Fruit fly (Drosophila melanogaster) whole organism, embryonic: ENCODE data around the gene und.

Experiments
- Adf1 ChIP-seq: fragments of 200-800 bp; sonication (Bioruptor generic); IDR thresholded peaks from 2 replicates; pipeline ENCODE4 v1.3.6; 2022; ENCODE audit warnings: missing biosample characterization, missing genetic modification characterization
- Aef1 ChIP-seq: fragments of 200-800 bp; sonication (Bioruptor generic); IDR thresholded peaks from 3 replicates; pipeline ENCODE4 v1.3.6; 2022; ENCODE audit warnings: missing biosample characterization, missing genetic modification characterization
- Asciz ChIP-seq: fragments of 200-800 bp; sonication (Bioruptor generic); optimal IDR thresholded peaks from 2 replicates; lab custom pipeline; 2017; ENCODE audit warnings: missing biosample characterization, mild to moderate bottlenecking, missing genetic modification characterization, missing genetic modification reagents
- C15 ChIP-seq: fragments of 200-800 bp; sonication (Bioruptor generic); IDR thresholded peaks from 3 replicates; pipeline ENCODE4 v1.3.6; 2022; ENCODE audit warnings: missing biosample characterization, missing genetic modification characterization
- CG12391 ChIP-seq: fragments of 200-800 bp; sonication (Bioruptor generic); optimal IDR thresholded peaks from 3 replicates; lab custom pipeline; 2018; ENCODE audit warnings: missing biosample characterization, mild to moderate bottlenecking, missing genetic modification characterization, moderate library complexity
- CG13287 ChIP-seq: fragments of 200-800 bp; sonication (Bioruptor generic); IDR thresholded peaks from 2 replicates; pipeline ENCODE4 v1.3.6; 2022; ENCODE audit warnings: missing biosample characterization, missing genetic modification characterization; ENCODE audit not compliant: partially characterized antibody
- CG13894 ChIP-seq: fragments of 200-800 bp; sonication (Bioruptor generic); optimal IDR thresholded peaks from 3 replicates; lab custom pipeline; 2018; ENCODE audit warnings: missing biosample characterization, mild to moderate bottlenecking, missing genetic modification characterization, moderate library complexity
- CG14441 ChIP-seq: fragments of 200-800 bp; sonication (Bioruptor generic); IDR thresholded peaks from 2 replicates; pipeline ENCODE4 v1.3.6; 2022; ENCODE audit warnings: missing biosample characterization, missing genetic modification characterization
- CG1529 ChIP-seq: fragments of 200-800 bp; sonication (Bioruptor generic); optimal IDR thresholded peaks from 3 replicates; lab custom pipeline; 2018; ENCODE audit warnings: missing biosample characterization, missing genetic modification characterization
- CG15601 ChIP-seq: fragments of 200-800 bp; sonication (Bioruptor generic); optimal IDR thresholded peaks from 3 replicates; lab custom pipeline; 2019; ENCODE audit warnings: missing biosample characterization, mild to moderate bottlenecking, missing genetic modification characterization, moderate library complexity
- CG1602 ChIP-seq: fragments of 200-800 bp; sonication (Bioruptor generic); optimal IDR thresholded peaks from 3 replicates; lab custom pipeline; 2016; ENCODE audit warnings: missing biosample characterization, missing genetic modification characterization
- CG16813 ChIP-seq: fragments of 200-800 bp; sonication (Bioruptor generic); IDR thresholded peaks from 3 replicates; pipeline ENCODE4 v1.3.6; 2022; ENCODE audit warnings: missing biosample characterization, missing genetic modification characterization; ENCODE audit not compliant: partially characterized antibody
- CG17612 ChIP-seq: fragments of 200-800 bp; sonication (Bioruptor generic); IDR thresholded peaks from 2 replicates; pipeline ENCODE4 v1.3.6; 2022; ENCODE audit warnings: missing biosample characterization, missing genetic modification characterization
- CG18262 ChIP-seq: fragments of 200-800 bp; optimal IDR thresholded peaks from 3 replicates; lab custom pipeline; 2019; ENCODE audit warnings: missing biosample characterization, mild to moderate bottlenecking, missing genetic modification characterization, moderate library complexity
- CG18476 ChIP-seq: fragments of 200-800 bp; sonication (Bioruptor generic); optimal IDR thresholded peaks from 2 replicates; lab custom pipeline; 2016; ENCODE audit warnings: missing biosample characterization, mild to moderate bottlenecking, missing genetic modification characterization
- CG2116 ChIP-seq: fragments of 200-800 bp; sonication (Bioruptor generic); optimal IDR thresholded peaks from 3 replicates; lab custom pipeline; 2018; ENCODE audit warnings: missing biosample characterization, mild to moderate bottlenecking, missing genetic modification characterization
- CG2199 ChIP-seq: fragments of 200-800 bp; sonication (Bioruptor generic); IDR thresholded peaks from 3 replicates; pipeline ENCODE4 v1.3.6; 2022; ENCODE audit warnings: missing biosample characterization, missing genetic modification characterization
- CG3838 ChIP-seq: fragments of 200-800 bp; sonication (Bioruptor generic); optimal IDR thresholded peaks from 3 replicates; lab custom pipeline; 2016; ENCODE audit warnings: missing biosample characterization, missing genetic modification characterization
- CG42726 ChIP-seq: fragments of 200-800 bp; sonication (Bioruptor generic); IDR thresholded peaks from 2 replicates; pipeline ENCODE4 v1.3.6; 2022; ENCODE audit warnings: missing biosample characterization, missing genetic modification characterization; ENCODE audit not compliant: partially characterized antibody
- CG4328 ChIP-seq: fragments of 200-800 bp; sonication (Bioruptor generic); optimal IDR thresholded peaks from 3 replicates; lab custom pipeline; 2017; ENCODE audit warnings: missing biosample characterization, missing genetic modification reagents, missing genetic modification characterization
- CG6175 ChIP-seq: fragments of 200-800 bp; sonication (Bioruptor generic); IDR thresholded peaks from 3 replicates; pipeline ENCODE4 v1.3.6; 2022; ENCODE audit warnings: missing biosample characterization, missing genetic modification characterization
- CG7271 ChIP-seq: fragments of 200-800 bp; sonication (Bioruptor generic); optimal IDR thresholded peaks from 2 replicates; lab custom pipeline; 2018; ENCODE audit warnings: missing biosample characterization, mild to moderate bottlenecking, missing genetic modification characterization, moderate library complexity
- CG7372 ChIP-seq: fragments of 200-800 bp; sonication (Bioruptor generic); IDR thresholded peaks from 2 replicates; pipeline ENCODE4 v1.3.6; 2022; ENCODE audit warnings: missing biosample characterization, missing genetic modification characterization
- Dek ChIP-seq: fragments of 200-800 bp; sonication (Bioruptor generic); optimal IDR thresholded peaks from 3 replicates; lab custom pipeline; 2019; ENCODE audit warnings: missing biosample characterization, mild to moderate bottlenecking, missing genetic modification characterization, moderate library complexity
- E2f1 ChIP-seq: fragments of 200-800 bp; sonication (Bioruptor generic); IDR thresholded peaks from 2 replicates; pipeline ENCODE4 v1.3.6; 2022; ENCODE audit warnings: missing biosample characterization, missing genetic modification characterization
- ERR ChIP-seq: fragments of 200-800 bp; sonication (Bioruptor generic); optimal IDR thresholded peaks from 2 replicates; lab custom pipeline; 2016; ENCODE audit warnings: missing biosample characterization, missing genetic modification characterization
- Ets65A ChIP-seq: fragments of 200-800 bp; sonication (Bioruptor generic); peaks from one replicate; lab custom pipeline; 2016; ENCODE audit warnings: missing biosample characterization, missing genetic modification characterization
- HLH4C ChIP-seq: fragments of 200-800 bp; sonication (Bioruptor generic); IDR thresholded peaks from 3 replicates; pipeline ENCODE4 v1.3.6; 2022; ENCODE audit warnings: missing biosample characterization, missing genetic modification characterization; ENCODE audit not compliant: partially characterized antibody
- HmgZ ChIP-seq: fragments of 200-800 bp; sonication (Bioruptor generic); optimal IDR thresholded peaks from 2 replicates; lab custom pipeline; 2018; ENCODE audit warnings: missing biosample characterization, mild to moderate bottlenecking, missing genetic modification characterization
- Hmx ChIP-seq: fragments of 200-800 bp; sonication (Bioruptor generic); optimal IDR thresholded peaks from 2 replicates; lab custom pipeline; 2016; ENCODE audit warnings: missing biosample characterization, missing genetic modification characterization
- Hr51 ChIP-seq, 2 experiments: fragments of 200-800 bp; sonication (Bioruptor generic); optimal IDR thresholded peaks; 2 replicates in 1 of 2; 3 replicates in 1 of 2; lab custom pipeline; 2016 to 2018; ENCODE audit warnings: missing biosample characterization in 2 of 2, missing genetic modification characterization in 2 of 2, mild to moderate bottlenecking in 1 of 2, moderate library complexity in 1 of 2
- Med ChIP-seq: fragments of 200-800 bp; sonication (Bioruptor generic); peaks from one replicate; lab custom pipeline; 2016; ENCODE audit warnings: missing biosample characterization, missing genetic modification characterization, mild to moderate bottlenecking, inconsistent platforms, moderate library complexity
- Neu2 ChIP-seq: fragments of 200-800 bp; sonication (Bioruptor generic); optimal IDR thresholded peaks from 3 replicates; lab custom pipeline; 2016; ENCODE audit warnings: missing biosample characterization, missing genetic modification characterization, borderline replicate concordance
- NfI ChIP-seq: fragments of 200-800 bp; sonication (Bioruptor generic); optimal IDR thresholded peaks from 3 replicates; lab custom pipeline; 2018; ENCODE audit warnings: missing biosample characterization, mild to moderate bottlenecking, missing genetic modification characterization, moderate library complexity
- Opbp ChIP-seq: fragments of 200-800 bp; sonication (Bioruptor generic); IDR thresholded peaks from 3 replicates; pipeline ENCODE4 v1.3.6; 2022; ENCODE audit warnings: missing biosample characterization, missing genetic modification characterization; ENCODE audit not compliant: partially characterized antibody
- Poxn ChIP-seq: fragments of 200-800 bp; sonication (Bioruptor generic); IDR thresholded peaks from 2 replicates; pipeline ENCODE4 v1.3.6; 2022; ENCODE audit warnings: missing biosample characterization, missing genetic modification characterization
- Spps ChIP-seq: fragments of 200-800 bp; sonication (Bioruptor generic); optimal IDR thresholded peaks from 2 replicates; lab custom pipeline; 2018; ENCODE audit warnings: missing biosample characterization, mild to moderate bottlenecking, missing genetic modification characterization
- bab2 ChIP-seq: fragments of 200-800 bp; sonication (Bioruptor generic); optimal IDR thresholded peaks from 2 replicates; lab custom pipeline; 2016; ENCODE audit warnings: missing biosample characterization, missing genetic modification characterization
- bcd ChIP-seq: fragments of 200-800 bp; sonication (Bioruptor generic); optimal IDR thresholded peaks from 2 replicates; lab custom pipeline; 2017; ENCODE audit warnings: missing biosample characterization, mild to moderate bottlenecking, missing genetic modification characterization
- ftz-f1 ChIP-seq: fragments of 200-800 bp; sonication (Bioruptor generic); optimal IDR thresholded peaks from 2 replicates; lab custom pipeline; 2016; ENCODE audit warnings: missing biosample characterization, missing genetic modification characterization
- gfzf ChIP-seq: fragments of 200-800 bp; sonication (Bioruptor generic); optimal IDR thresholded peaks from 2 replicates; lab custom pipeline; 2016; ENCODE audit warnings: missing biosample characterization, mild to moderate bottlenecking, missing genetic modification characterization, moderate library complexity
- lmd ChIP-seq: fragments of 200-800 bp; sonication (Bioruptor generic); IDR thresholded peaks from 2 replicates; pipeline ENCODE4 v1.3.6; 2022; ENCODE audit warnings: missing biosample characterization, missing genetic modification characterization
- pros ChIP-seq: fragments of 200-800 bp; sonication (Bioruptor generic); optimal IDR thresholded peaks from 3 replicates; lab custom pipeline; 2019; ENCODE audit warnings: missing biosample characterization, mild to moderate bottlenecking, missing genetic modification characterization, moderate library complexity
- ranshi ChIP-seq: fragments of 200-800 bp; sonication (Bioruptor generic); IDR thresholded peaks from 2 replicates; pipeline ENCODE4 v1.3.6; 2022; ENCODE audit warnings: missing biosample characterization, missing genetic modification characterization
- repo ChIP-seq: fragments of 200-800 bp; sonication (Bioruptor generic); optimal IDR thresholded peaks from 2 replicates; lab custom pipeline; 2016; ENCODE audit warnings: missing biosample characterization, missing genetic modification characterization
- run ChIP-seq: fragments of 200-800 bp; sonication (Bioruptor generic); optimal IDR thresholded peaks from 3 replicates; lab custom pipeline; 2018; ENCODE audit warnings: missing biosample characterization, mild to moderate bottlenecking, missing genetic modification characterization
- slp2 ChIP-seq: fragments of 200-800 bp; sonication (Bioruptor generic); optimal IDR thresholded peaks from 2 replicates; lab custom pipeline; 2016; ENCODE audit warnings: missing biosample characterization, missing genetic modification characterization
- tgo ChIP-seq: fragments of 200-800 bp; sonication (Bioruptor generic); IDR thresholded peaks from 3 replicates; pipeline ENCODE4 v1.3.6; 2022; ENCODE audit warnings: missing biosample characterization, missing genetic modification characterization
- tio ChIP-seq: fragments of 200-800 bp; sonication (Bioruptor generic); optimal IDR thresholded peaks from 2 replicates; lab custom pipeline; 2017; ENCODE audit warnings: missing biosample characterization, missing genetic modification characterization, inconsistent platforms
- zen2 ChIP-seq: fragments of 200-800 bp; sonication (Bioruptor generic); IDR thresholded peaks from 3 replicates; pipeline ENCODE4 v1.3.6; 2022; ENCODE audit warnings: missing biosample characterization, missing genetic modification characterization; ENCODE audit not compliant: partially characterized antibody

The und gene

dm6 chr2L:9790535-9790992 is 27.4 kb downstream of the und start, which contains the start of gene CG4036 (continued):
- TF ChIP-seq tio (no peak), Adf1 (GFP tag; lab: Robert Waterston, UW) (no peak), CG1602 (GFP tag; lab: Kevin White, UChicago) (no peak), NfI (no peak), Poxn (GFP tag; lab: Robert Waterston, UW) (no peak), CG16813 (GFP tag; lab: Robert Waterston, UW) (no peak), run (no peak), Ets65A (GFP tag; lab: Kevin White, UChicago) (no peak), zen2 (GFP tag; lab: Robert Waterston, UW) (no peak), gfzf (GFP tag; lab: Kevin White, UChicago) (peak; percentile 95), tgo (GFP tag; lab: Robert Waterston, UW) (no peak), CG7271 (tag; lab: Kevin White, UChicago) (no peak), CG18476 (no peak), Aef1 (GFP tag; lab: Robert Waterston, UW) (no peak), CG1529 (GFP tag; lab: Kevin White, UChicago) (no peak), CG13894 (tag; lab: Kevin White, UChicago) (no peak), E2f1 (GFP tag; lab: Robert Waterston, UW) (no peak), Neu2 (GFP tag; lab: Kevin White, UChicago) (no peak), Asciz (GFP tag; lab: Kevin White, UChicago) (no peak), Spps (tag; lab: Kevin White, UChicago) (no peak), HmgZ (tag; lab: Kevin White, UChicago) (peak; percentile 54), Hr51 (GFP tag; optimal IDR thresholded peaks at IDR 0.05; lab: Kevin White, UChicago) (no peak), Med (GFP tag; lab: Kevin White, UChicago) (no peak), bcd (GFP tag; lab: Kevin White, UChicago) (no peak), CG17612 (GFP tag; lab: Robert Waterston, UW) (no peak), slp2 (GFP tag; lab: Kevin White, UChicago) (no peak), bab2 (GFP tag; lab: Kevin White, UChicago) (no peak)

- TF ChIP-seq Hmx (GFP tag; lab: Kevin White, UChicago) (no peak), CG1529 (GFP tag; lab: Kevin White, UChicago) (no peak), lmd (GFP tag; lab: Robert Waterston, UW) (no peak), Neu2 (GFP tag; lab: Kevin White, UChicago) (no peak), CG2199 (no peak), C15 (no peak), CG7372 (GFP tag; lab: Robert Waterston, UW) (no peak), CG14441 (GFP tag; lab: Robert Waterston, UW) (no peak), CG2116 (GFP tag; lab: Kevin White, UChicago) (peak; percentile 81), Dek (tag; lab: Kevin White, UChicago) (no peak), ftz-f1 (no peak), CG6175 (no peak), CG18262 (no peak), CG42726 (GFP tag; lab: Robert Waterston, UW) (no peak), ERR (GFP tag; lab: Kevin White, UChicago) (no peak), CG3838 (GFP tag; lab: Kevin White, UChicago) (no peak), HLH4C (GFP tag; lab: Robert Waterston, UW) (0 out of 3 replicates have a peak, but pooled peaks have one; percentile 8), pros (GFP tag; lab: Kevin White, UChicago) (no peak), repo (GFP tag; lab: Kevin White, UChicago) (no peak), CG12391 (tag; lab: Kevin White, UChicago) (no peak), Opbp (0 out of 3 replicates have a peak, but pooled peaks have one; percentile 40), CG13287 (GFP tag; lab: Robert Waterston, UW) (peak; percentile 41; the same call in 1 of the 2 replicates), ranshi (GFP tag; lab: Robert Waterston, UW) (no peak), CG4328 (GFP tag; lab: Kevin White, UChicago) (no peak), CG15601 (tag; lab: Kevin White, UChicago) (no peak), E2f1 (GFP tag; lab: Robert Waterston, UW) (no peak)
Measured at dm6 chr2L:9792945-9793344, 29.8 kb downstream of the und start, which contains the start of gene CG13123. CG13123 (minus strand) TSS chr2L:9793107.
